Fruit fly (Drosophila melanogaster) whole organism, embryonic: Measurements from ENCODE around the gene wda.

Source experiments
- B-H1 ChIP-seq: fragments of 200-800 bp; sonication (Bioruptor generic); IDR thresholded peaks from 3 replicates; pipeline ENCODE4 v1.3.6; 2022; ENCODE audit warnings: missing biosample characterization, missing genetic modification characterization
- B-H2 ChIP-seq: fragments of 200-800 bp; sonication (Bioruptor generic); optimal IDR thresholded peaks from 2 replicates; lab custom pipeline; 2018; ENCODE audit warnings: missing biosample characterization, mild to moderate bottlenecking, missing genetic modification characterization
- CG11085 ChIP-seq: fragments of 200-800 bp; sonication (Bioruptor generic); IDR thresholded peaks from 2 replicates; pipeline ENCODE4 v1.3.6; 2022; ENCODE audit warnings: missing biosample characterization, missing genetic modification characterization
- CG12769 ChIP-seq: fragments of 200-800 bp; sonication (Bioruptor generic); optimal IDR thresholded peaks from 2 replicates; lab custom pipeline; 2019; ENCODE audit warnings: missing biosample characterization, mild to moderate bottlenecking, missing genetic modification characterization, moderate library complexity
- CG16779 ChIP-seq: fragments of 200-800 bp; sonication (Bioruptor generic); IDR thresholded peaks from 2 replicates; pipeline ENCODE4 v1.3.6; 2022; ENCODE audit warnings: missing biosample characterization, missing genetic modification characterization
- CG16813 ChIP-seq: fragments of 200-800 bp; sonication (Bioruptor generic); IDR thresholded peaks from 3 replicates; pipeline ENCODE4 v1.3.6; 2022; ENCODE audit warnings: missing biosample characterization, missing genetic modification characterization; ENCODE audit not compliant: partially characterized antibody
- CG16863 ChIP-seq: fragments of 200-800 bp; sonication (Bioruptor generic); optimal IDR thresholded peaks from 3 replicates; lab custom pipeline; 2016; ENCODE audit warnings: missing biosample characterization, missing genetic modification characterization
- CG1832 ChIP-seq: fragments of 200-800 bp; sonication (Bioruptor generic); optimal IDR thresholded peaks from 2 replicates; lab custom pipeline; 2017; ENCODE audit warnings: missing biosample characterization, mild to moderate bottlenecking, missing genetic modification characterization, inconsistent platforms
- CG2120 ChIP-seq: fragments of 200-800 bp; sonication (Bioruptor generic); optimal IDR thresholded peaks from 3 replicates; lab custom pipeline; 2016; ENCODE audit warnings: missing biosample characterization, missing genetic modification characterization
- CG2678 ChIP-seq: fragments of 200-800 bp; sonication (Bioruptor generic); optimal IDR thresholded peaks from 3 replicates; lab custom pipeline; 2019; ENCODE audit warnings: missing biosample characterization, mild to moderate bottlenecking, missing genetic modification characterization, moderate library complexity
- CG30020 ChIP-seq: fragments of 200-800 bp; optimal IDR thresholded peaks from 2 replicates; lab custom pipeline; 2019; ENCODE audit warnings: missing biosample characterization, mild to moderate bottlenecking, missing genetic modification characterization, moderate library complexity
- CG31365 ChIP-seq: fragments of 200-800 bp; sonication (Bioruptor generic); optimal IDR thresholded peaks from 2 replicates; lab custom pipeline; 2018; ENCODE audit warnings: missing biosample characterization, mild to moderate bottlenecking, missing genetic modification characterization
- CG32532 ChIP-seq: fragments of 200-800 bp; sonication (Bioruptor generic); IDR thresholded peaks from 2 replicates; pipeline ENCODE4 v1.3.6; 2022; ENCODE audit warnings: missing biosample characterization, missing genetic modification characterization
- CG4404 ChIP-seq: fragments of 200-800 bp; sonication (Bioruptor generic); IDR thresholded peaks from 2 replicates; pipeline ENCODE4 v1.3.6; 2022; ENCODE audit warnings: missing biosample characterization, missing genetic modification characterization
- CG5180 ChIP-seq: fragments of 200-800 bp; sonication (Bioruptor generic); optimal IDR thresholded peaks from 3 replicates; lab custom pipeline; 2017; ENCODE audit warnings: missing biosample characterization, missing genetic modification characterization, mild to moderate bottlenecking, moderate library complexity, missing genetic modification reagents
- CG6765 ChIP-seq: fragments of 200-800 bp; sonication (Bioruptor generic); optimal IDR thresholded peaks from 3 replicates; lab custom pipeline; 2017; ENCODE audit warnings: missing biosample characterization, mild to moderate bottlenecking, missing genetic modification characterization
- CG7839 ChIP-seq: fragments of 200-800 bp; sonication (Bioruptor generic); optimal IDR thresholded peaks from 3 replicates; lab custom pipeline; 2018; ENCODE audit warnings: missing biosample characterization, mild to moderate bottlenecking, missing genetic modification characterization, moderate library complexity
- CG8290 ChIP-seq, 3 experiments: fragments of 200-800 bp; sonication (Bioruptor generic); optimal IDR thresholded peaks; 2 replicates each; lab custom pipeline; 2016 to 2019; ENCODE audit warnings: missing biosample characterization in 3 of 3, missing genetic modification characterization in 3 of 3, mild to moderate bottlenecking in 2 of 3, moderate library complexity in 1 of 3
- CkIIα-i1 ChIP-seq: fragments of 200-800 bp; sonication (Bioruptor generic); IDR thresholded peaks from 2 replicates; pipeline ENCODE4 v1.3.6; 2022; ENCODE audit warnings: missing biosample characterization, missing genetic modification characterization
- Dad ChIP-seq: fragments of 200-800 bp; sonication (Bioruptor generic); optimal IDR thresholded peaks from 3 replicates; lab custom pipeline; 2016; ENCODE audit warnings: missing biosample characterization, missing genetic modification characterization
- Dbx ChIP-seq: fragments of 200-800 bp; sonication (Bioruptor generic); IDR thresholded peaks from 3 replicates; pipeline ENCODE4 v1.3.6; 2022; ENCODE audit warnings: missing biosample characterization, missing genetic modification characterization
- Dll ChIP-seq: fragments of 200-800 bp; sonication (Bioruptor generic); IDR thresholded peaks from 4 replicates; pipeline ENCODE4 v1.3.6; 2022; ENCODE audit warnings: missing biosample characterization, missing genetic modification characterization; ENCODE audit not compliant: partially characterized antibody
- Fer1 ChIP-seq: fragments of 200-800 bp; sonication (Bioruptor generic); optimal IDR thresholded peaks from 2 replicates; lab custom pipeline; 2017; ENCODE audit warnings: missing biosample characterization, mild to moderate bottlenecking, missing genetic modification characterization
- Hand ChIP-seq: fragments of 200-800 bp; sonication (Bioruptor generic); optimal IDR thresholded peaks from 2 replicates; lab custom pipeline; 2017; ENCODE audit warnings: mild to moderate bottlenecking, missing biosample characterization, missing genetic modification reagents, missing genetic modification characterization
- Hmr ChIP-seq: fragments of 200-800 bp; sonication (Bioruptor generic); optimal IDR thresholded peaks from 3 replicates; lab custom pipeline; 2017; ENCODE audit warnings: mild to moderate bottlenecking, missing biosample characterization, missing genetic modification reagents, missing genetic modification characterization
- Hr51 ChIP-seq, 2 experiments: fragments of 200-800 bp; sonication (Bioruptor generic); optimal IDR thresholded peaks; 2 replicates in 1 of 2; 3 replicates in 1 of 2; lab custom pipeline; 2016 to 2018; ENCODE audit warnings: missing biosample characterization in 2 of 2, missing genetic modification characterization in 2 of 2, mild to moderate bottlenecking in 1 of 2, moderate library complexity in 1 of 2
- Lim3 ChIP-seq: fragments of 200-800 bp; sonication (Bioruptor generic); IDR thresholded peaks from 2 replicates; pipeline ENCODE4 v1.3.6; 2022; ENCODE audit warnings: missing biosample characterization, missing genetic modification characterization
- MESR4 ChIP-seq: fragments of 200-800 bp; sonication (Bioruptor generic); optimal IDR thresholded peaks from 2 replicates; lab custom pipeline; 2018; ENCODE audit warnings: missing biosample characterization, mild to moderate bottlenecking, missing genetic modification characterization, moderate library complexity
- Max ChIP-seq: fragments of 200-800 bp; sonication (Bioruptor generic); optimal IDR thresholded peaks from 2 replicates; lab custom pipeline; 2016; ENCODE audit warnings: missing biosample characterization, mild to moderate bottlenecking, missing genetic modification characterization
- Rx ChIP-seq: fragments of 200-800 bp; sonication (Bioruptor generic); IDR thresholded peaks from 2 replicates; pipeline ENCODE4 v1.3.6; 2022; ENCODE audit warnings: missing biosample characterization, missing genetic modification characterization
- Trl ChIP-seq, 3 experiments: fragments of >200 bp in 2 of 3; fragments of 200-800 bp in 1 of 3; sonication (Bioruptor generic) in 1 of 3; optimal IDR thresholded peaks; 2 replicates in 1 of 3; 3 replicates in 2 of 3; lab custom pipeline; 2016 to 2017; ENCODE audit warnings: missing biosample characterization in 1 of 3, missing genetic modification characterization in 1 of 3
- ac ChIP-seq: fragments of 200-800 bp; sonication (Bioruptor generic); optimal IDR thresholded peaks from 3 replicates; lab custom pipeline; 2017; ENCODE audit warnings: missing biosample characterization, mild to moderate bottlenecking, missing genetic modification characterization
- amos ChIP-seq: fragments of 200-800 bp; sonication (Bioruptor generic); IDR thresholded peaks from 2 replicates; pipeline ENCODE4 v1.3.6; 2022; ENCODE audit warnings: missing biosample characterization, missing genetic modification characterization; ENCODE audit not compliant: partially characterized antibody
- ato ChIP-seq: fragments of 200-800 bp; sonication (Bioruptor generic); IDR thresholded peaks from 2 replicates; pipeline ENCODE4 v1.3.6; 2022; ENCODE audit warnings: missing biosample characterization, missing genetic modification characterization; ENCODE audit not compliant: partially characterized antibody
- chm ChIP-seq: fragments of 200-800 bp; sonication (Bioruptor generic); IDR thresholded peaks from 2 replicates; pipeline ENCODE4 v1.3.6; 2022; ENCODE audit warnings: missing biosample characterization, missing genetic modification characterization
- dmrt99B ChIP-seq: fragments of 200-800 bp; sonication (Bioruptor generic); optimal IDR thresholded peaks from 2 replicates; lab custom pipeline; 2018; ENCODE audit warnings: missing biosample characterization, mild to moderate bottlenecking, missing genetic modification characterization, moderate library complexity
- dysf ChIP-seq: fragments of 200-800 bp; sonication (Bioruptor generic); IDR thresholded peaks from 3 replicates; pipeline ENCODE4 v1.3.6; 2022; ENCODE audit warnings: missing biosample characterization, missing genetic modification characterization
- fd64A ChIP-seq: fragments of 200-800 bp; sonication (Bioruptor generic); optimal IDR thresholded peaks from 3 replicates; lab custom pipeline; 2018; ENCODE audit warnings: missing biosample characterization, mild to moderate bottlenecking, missing genetic modification characterization
- kay ChIP-seq: fragments of 200-800 bp; sonication (Bioruptor generic); optimal IDR thresholded peaks from 2 replicates; lab custom pipeline; 2016; ENCODE audit warnings: missing biosample characterization, missing genetic modification characterization
- mirr ChIP-seq: fragments of 200-800 bp; sonication (Bioruptor generic); optimal IDR thresholded peaks from 3 replicates; lab custom pipeline; 2018; ENCODE audit warnings: missing biosample characterization, mild to moderate bottlenecking, missing genetic modification characterization
- nau ChIP-seq: fragments of 200-800 bp; sonication (Bioruptor generic); optimal IDR thresholded peaks from 3 replicates; lab custom pipeline; 2017; ENCODE audit warnings: missing biosample characterization, mild to moderate bottlenecking, missing genetic modification characterization, missing genetic modification reagents
- pho ChIP-seq: fragments of 200-800 bp; sonication (Bioruptor generic); optimal IDR thresholded peaks from 2 replicates; lab custom pipeline; 2016; ENCODE audit warnings: missing biosample characterization, missing genetic modification characterization
- pzg ChIP-seq: fragments of 200-800 bp; sonication (Bioruptor generic); optimal IDR thresholded peaks from 3 replicates; lab custom pipeline; 2018; ENCODE audit warnings: missing biosample characterization, mild to moderate bottlenecking, missing genetic modification characterization, moderate library complexity
- rib ChIP-seq: fragments of 200-800 bp; sonication (Bioruptor generic); IDR thresholded peaks from 2 replicates; pipeline ENCODE4 v1.3.6; 2022; ENCODE audit warnings: missing biosample characterization, missing genetic modification characterization
- sna ChIP-seq: fragments of 200-800 bp; sonication (Bioruptor generic); IDR thresholded peaks from 2 replicates; pipeline ENCODE4 v1.3.6; 2022; ENCODE audit warnings: missing biosample characterization, missing genetic modification characterization; ENCODE audit not compliant: partially characterized antibody
- sqz ChIP-seq: fragments of 200-800 bp; sonication (Bioruptor generic); optimal IDR thresholded peaks from 3 replicates; lab custom pipeline; 2018; ENCODE audit warnings: missing biosample characterization, mild to moderate bottlenecking, missing genetic modification characterization
- tll ChIP-seq, 2 experiments: fragments of 200-800 bp in 1 of 2; fragments of >200 bp in 1 of 2; sonication (Bioruptor generic) in 1 of 2; optimal IDR thresholded peaks; 2 replicates each; lab custom pipeline; 2017 to 2019; ENCODE audit warnings: missing biosample characterization in 2 of 2, missing genetic modification characterization in 2 of 2, mild to moderate bottlenecking in 1 of 2, moderate library complexity in 1 of 2

The wda gene

DNA sequence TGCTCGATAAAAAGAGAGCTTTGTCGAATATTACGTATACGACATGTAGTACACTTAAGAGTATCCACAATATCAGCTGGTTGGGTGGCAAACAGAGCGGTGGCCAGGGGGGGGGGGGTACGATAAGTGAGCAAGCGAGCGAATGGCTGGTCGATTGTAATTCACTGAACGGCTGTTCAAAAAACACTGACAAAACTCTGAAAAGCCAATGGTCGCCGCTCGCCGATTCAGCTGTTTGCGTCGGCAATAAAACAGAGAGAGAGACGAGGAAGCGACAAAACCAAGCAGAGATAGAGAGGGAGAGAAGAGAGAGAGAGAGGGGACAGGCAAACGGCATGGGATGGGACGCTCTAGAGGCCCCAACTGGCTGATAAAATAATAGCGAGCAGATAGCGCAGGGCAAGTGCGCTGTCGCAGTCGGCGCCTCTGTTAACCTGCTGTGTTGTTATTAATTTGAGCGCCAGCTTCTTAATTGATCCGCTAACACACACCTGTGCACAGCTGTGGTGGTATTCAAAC lies 31.3 kb downstream of the wda start, which contains the start of gene cnc (continued):
- TF ChIP-seq Dad (no peak), CG31365 (tag; lab: Kevin White, UChicago) (peak; percentile 31), mirr (peak; percentile 69), CG32532 (GFP tag; lab: Robert Waterston, UW) (peak; percentile 74; the same call in 1 of the 2 replicates), ac (GFP tag; lab: Kevin White, UChicago) (no peak), CG4404 (no peak), CG7839 (tag; lab: Kevin White, UChicago) (peak; percentile 18), pho (no peak), tll (GFP tag; optimal IDR thresholded peaks at IDR 0.05; lab: Kevin White, UChicago) (no peak), CG16779 (GFP tag; lab: Robert Waterston, UW) (peak; percentile 63; the same call in 1 of the 2 replicates), CG16863 (GFP tag; lab: Kevin White, UChicago) (no peak), Lim3 (GFP tag; lab: Robert Waterston, UW) (no peak), Hr51 (GFP tag; optimal IDR thresholded peaks at IDR 0.05; lab: Kevin White, UChicago) (peak in 1 of 2 experiments; percentile 6), Dbx (GFP tag; lab: Robert Waterston, UW) (peak; percentile 50; the same call in 1 of the 3 replicates), Fer1 (GFP tag; lab: Kevin White, UChicago) (peak; percentile 66), CG2678 (tag; lab: Kevin White, UChicago) (peak; percentile 23), Dll (0 out of 4 replicates have a peak, but pooled peaks have one; percentile 38), CG1832 (GFP tag; lab: Kevin White, UChicago) (peak; percentile 25), CG12769 (tag; lab: Kevin White, UChicago) (peak; percentile 69), CG11085 (GFP tag; lab: Robert Waterston, UW) (no peak), Max (GFP tag; lab: Kevin White, UChicago) (no peak), CG30020 (tag; lab: Kevin White, UChicago) (no peak), sqz (GFP tag; lab: Kevin White, UChicago) (peak; percentile 57), dmrt99B (peak; percentile 34), nau (GFP tag; lab: Kevin White, UChicago) (peak; percentile 55), CkIIα-i1 (GFP tag; lab: Robert Waterston, UW) (no peak), CG16813 (no peak), CG5180 (GFP tag; lab: Kevin White, UChicago) (peak; percentile 26), CG6765 (GFP tag; lab: Kevin White, UChicago) (peak; percentile 17), sna (GFP tag; lab: Robert Waterston, UW) (peak; percentile 59; the same call in 1 of the 2 replicates), amos (GFP tag; lab: Robert Waterston, UW) (peak; percentile 18; the same call in 1 of the 2 replicates), Trl (optimal IDR thresholded peaks at IDR 0.05; lab: Kevin White, UChicago) (peak; percentile 90 to 97), Trl (GFP tag; optimal IDR thresholded peaks at IDR 0.05; lab: Kevin White, UChicago) (peak; percentile 35), fd64A (GFP tag; lab: Kevin White, UChicago) (peak; percentile 36), MESR4 (GFP tag; lab: Kevin White, UChicago) (no peak), ato (GFP tag; lab: Robert Waterston, UW) (no peak), Hmr (GFP tag; lab: Kevin White, UChicago) (peak; percentile 42), CG2120 (GFP tag; lab: Kevin White, UChicago) (peak; percentile 40), chm (GFP tag; lab: Robert Waterston, UW) (0 out of 2 replicates have a peak, but pooled peaks have one; percentile 40), CG8290 (GFP tag; optimal IDR thresholded peaks at IDR 0.05; lab: Kevin White, UChicago) (no peak), CG8290 (tag; optimal IDR thresholded peaks at IDR 0.05; lab: Kevin White, UChicago) (peak in 1 of 2 experiments; percentile 53), pzg (GFP tag; lab: Kevin White, UChicago) (no peak), kay (GFP tag; lab: Kevin White, UChicago) (no peak), B-H1 (GFP tag; lab: Robert Waterston, UW) (no peak; the same call in 2 of the 3 replicates), Hand (GFP tag; lab: Kevin White, UChicago) (peak; percentile 8), Rx (GFP tag; lab: Robert Waterston, UW) (no peak), rib (GFP tag; lab: Robert Waterston, UW) (peak; percentile 59; the same call in 1 of the 2 replicates), B-H2 (GFP tag; lab: Kevin White, UChicago) (peak; percentile 55), dysf (peak; percentile 9; the same call in 1 of the 3 replicates)
